Worm (Caenorhabditis elegans): ENCODE data around the gene Y54F10BM.12.
A peak's percentile ranks its signal among the peaks of the same experiment; 100 is the strongest.

The Y54F10BM.12 gene

DNA sequence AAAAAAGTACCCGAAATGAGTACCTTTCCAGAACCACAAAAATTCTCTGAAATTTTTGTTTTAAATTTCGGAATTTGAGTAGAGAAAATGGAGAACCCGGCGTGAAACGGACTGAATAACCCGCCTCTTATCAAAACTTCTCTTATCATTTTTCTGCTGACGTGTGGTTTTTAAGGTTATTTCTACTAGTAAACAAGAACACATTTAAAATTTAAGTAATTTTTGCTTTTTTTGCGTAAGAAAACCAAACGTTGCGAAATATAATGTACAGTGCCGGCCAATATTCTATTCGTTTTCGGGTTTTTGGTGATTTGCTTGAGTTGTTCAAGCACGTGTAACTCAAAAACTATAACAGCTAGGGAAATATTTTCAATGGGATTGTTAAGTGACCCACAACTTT, 18.5 kb downstream of the Y54F10BM.12 start:
- TF ChIP-seq skn-1 (tag; optimal IDR thresholded peaks at IDR 0.05) (no peak), hmg-11 (tag; optimal IDR thresholded peaks at IDR 0.05) (no peak), pha-4 (tag; optimal IDR thresholded peaks at IDR 0.05) (peak; percentile 23), elt-2 (tag; optimal IDR thresholded peaks at IDR 0.05) (peak; percentile 50), egl-5 (tag; optimal IDR thresholded peaks at IDR 0.05) (no peak), pqm-1 (tag; optimal IDR thresholded peaks at IDR 0.05) (peak; percentile 4)

DNA sequence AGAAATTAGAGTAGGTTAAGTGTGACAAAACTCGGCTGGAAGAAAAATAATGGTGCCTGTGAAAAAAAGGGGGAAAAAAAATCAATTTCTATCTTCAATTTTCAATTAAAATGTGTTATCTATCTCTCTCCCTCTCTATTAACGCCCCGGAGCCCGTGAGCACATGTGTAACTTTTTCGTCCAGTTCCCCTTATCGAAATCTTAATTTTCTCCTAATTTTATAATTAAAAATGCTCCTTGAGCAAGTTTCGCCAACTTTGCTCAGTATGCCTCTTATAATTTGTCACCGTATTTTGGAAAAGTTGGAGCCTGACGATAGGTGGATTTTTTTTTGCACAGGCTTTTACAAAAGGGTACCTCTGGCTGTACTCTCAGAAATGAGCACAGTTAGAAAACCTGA, 21.5 kb downstream of the Y54F10BM.12 start, which contains the start of the genes fbxa-1 and Y54F10BM.20:
Gene fbxa-1, minus strand, starts transcription at position 101 of the 400 bp plus-strand sequence.
Gene Y54F10BM.20, plus strand, starts transcription at position 231 of the 400 bp plus-strand sequence.
- TF ChIP-seq eor-1 (tag; optimal IDR thresholded peaks at IDR 0.05) (no peak), nhr-43 (tag; optimal IDR thresholded peaks at IDR 0.05; ENCODE audit: poor library complexity, severe bottlenecking) (no peak), nhr-76 (tag; optimal IDR thresholded peaks at IDR 0.05) (no peak), fos-1 (tag; optimal IDR thresholded peaks at IDR 0.05) (no peak), lin-15B (tag; optimal IDR thresholded peaks at IDR 0.05) (no peak), nhr-25 (tag; optimal IDR thresholded peaks at IDR 0.05) (no peak), hmg-11 (tag; optimal IDR thresholded peaks at IDR 0.05) (no peak), nhr-12 (tag; optimal IDR thresholded peaks at IDR 0.05) (no peak), pqm-1 (tag; optimal IDR thresholded peaks at IDR 0.05) (no peak), lin-39 (tag; optimal IDR thresholded peaks at IDR 0.05) (no peak), mdl-1 (tag; optimal IDR thresholded peaks at IDR 0.05) (no peak)

DNA sequence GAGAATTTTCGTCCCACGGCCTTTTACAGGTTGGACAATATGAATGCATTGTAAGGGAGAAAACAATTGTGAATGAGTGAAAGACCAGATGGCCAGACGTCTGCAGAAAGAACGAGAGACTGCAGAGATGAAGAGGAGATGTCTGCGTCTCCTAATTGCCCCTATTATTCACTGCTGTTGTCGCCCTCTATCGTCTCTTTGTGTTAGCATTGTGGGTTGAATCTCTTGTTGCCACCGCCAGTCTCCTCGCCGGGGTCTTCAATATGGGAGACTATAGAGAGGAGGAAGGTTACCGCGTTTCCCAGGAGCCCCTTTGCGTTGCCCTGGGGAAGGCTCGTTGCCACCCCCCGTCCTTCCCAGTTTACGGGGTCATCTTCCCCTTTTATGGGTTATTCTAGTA, 24.6 kb downstream of the Y54F10BM.12 start, which contains the start of gene Y54F10BM.9:
Gene Y54F10BM.9, minus strand, starts transcription at position 61 of the 400 bp plus-strand sequence.
- peak; percentile 56 for TF ChIP-seq nfya-1 (tag; optimal IDR thresholded peaks at IDR 0.05; ENCODE audit: insufficient read depth)
- peak; percentile 63 for TF ChIP-seq hmg-11 (tag; optimal IDR thresholded peaks at IDR 0.05)
- TF ChIP-seq ceh-28 (tag; optimal IDR thresholded peaks at IDR 0.05): peak; percentile 19
- TF ChIP-seq nhr-25 (tag; optimal IDR thresholded peaks at IDR 0.05): peak; percentile 3
- TF ChIP-seq pha-4 (tag; optimal IDR thresholded peaks at IDR 0.05): peak; percentile 61
- no peak for TF ChIP-seq R02D3.7 (tag; optimal IDR thresholded peaks at IDR 0.05)
- TF ChIP-seq ZK546.5 (tag; optimal IDR thresholded peaks at IDR 0.05): no peak

DNA sequence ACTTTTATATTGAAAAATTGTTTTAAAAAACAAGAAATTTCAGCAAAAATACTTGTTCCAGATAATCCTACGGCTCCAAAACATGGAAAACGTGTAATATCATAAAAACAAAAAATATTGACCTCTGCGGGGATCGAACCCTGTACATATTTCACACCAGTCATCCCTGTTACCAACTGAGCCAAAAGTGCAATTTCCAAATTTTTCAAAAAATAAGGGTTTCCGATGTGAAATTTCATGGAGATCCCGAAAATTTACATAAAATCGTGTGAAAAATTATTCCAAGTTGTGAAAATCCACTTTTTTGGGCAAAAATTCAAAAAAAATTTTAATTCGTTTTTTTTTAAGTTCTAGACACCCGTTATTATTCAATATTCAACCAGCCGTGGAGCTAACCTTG, 25.3 kb downstream of the Y54F10BM.12 start:
- TF ChIP-seq lin-39 (tag; optimal IDR thresholded peaks at IDR 0.05) (no peak), skn-1 (tag; optimal IDR thresholded peaks at IDR 0.05) (no peak), ceh-28 (tag; optimal IDR thresholded peaks at IDR 0.05) (no peak), pha-4 (tag; optimal IDR thresholded peaks at IDR 0.05) (no peak), nhr-43 (tag; optimal IDR thresholded peaks at IDR 0.05; ENCODE audit: poor library complexity, severe bottlenecking) (no peak), nhr-25 (tag; optimal IDR thresholded peaks at IDR 0.05) (no peak), R02D3.7 (tag; optimal IDR thresholded peaks at IDR 0.05) (no peak), snpc-4 (tag; optimal IDR thresholded peaks at IDR 0.05) (no peak), sea-2 (GFP tag; optimal IDR thresholded peaks at IDR 0.05) (no peak), tbx-2 (tag; optimal IDR thresholded peaks at IDR 0.05) (no peak), nfya-1 (tag; optimal IDR thresholded peaks at IDR 0.05; ENCODE audit: insufficient read depth) (no peak), ceh-82 (tag; optimal IDR thresholded peaks at IDR 0.05) (no peak), eor-1 (tag; optimal IDR thresholded peaks at IDR 0.05) (no peak), nhr-77 (tag; optimal IDR thresholded peaks at IDR 0.05) (no peak), elt-1 (tag; optimal IDR thresholded peaks at IDR 0.05) (no peak), unc-62 (GFP tag; optimal IDR thresholded peaks at IDR 0.05) (no peak), nhr-76 (tag; optimal IDR thresholded peaks at IDR 0.05) (no peak)

DNA sequence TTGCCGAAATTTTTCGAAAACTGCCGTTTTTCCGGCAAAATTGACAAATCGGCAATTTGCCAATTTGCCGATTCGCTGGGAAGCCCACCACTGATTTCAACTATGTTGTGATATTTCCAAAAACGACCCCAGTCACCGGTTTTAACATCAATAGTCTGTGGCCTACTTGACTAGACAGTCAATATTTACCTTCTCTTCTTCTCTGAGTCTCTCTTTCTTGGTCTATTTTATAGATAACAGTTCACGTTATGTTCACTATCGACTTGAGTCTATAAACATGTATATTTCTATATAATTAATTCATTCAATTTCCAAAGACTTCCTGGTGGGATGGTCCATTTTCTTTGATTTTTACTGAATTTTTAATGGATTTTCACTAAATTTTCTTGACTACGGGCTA, 34.7 kb downstream of the Y54F10BM.12 start:
- peak; percentile 99 for TF ChIP-seq pha-4 (tag; optimal IDR thresholded peaks at IDR 0.05)
- no peak for TF ChIP-seq ceh-28 (tag; optimal IDR thresholded peaks at IDR 0.05)
- TF ChIP-seq elt-2 (tag; optimal IDR thresholded peaks at IDR 0.05): peak; percentile 64
- no peak for TF ChIP-seq zag-1 (tag; optimal IDR thresholded peaks at IDR 0.05)
- no peak for TF ChIP-seq egl-27 (tag; optimal IDR thresholded peaks at IDR 0.05)
- no peak for TF ChIP-seq nhr-11 (tag; optimal IDR thresholded peaks at IDR 0.05)
- TF ChIP-seq nhr-43 (tag; optimal IDR thresholded peaks at IDR 0.05; ENCODE audit: poor library complexity, severe bottlenecking): no peak
- TF ChIP-seq pqm-1 (tag; optimal IDR thresholded peaks at IDR 0.05): peak; percentile 69

DNA sequence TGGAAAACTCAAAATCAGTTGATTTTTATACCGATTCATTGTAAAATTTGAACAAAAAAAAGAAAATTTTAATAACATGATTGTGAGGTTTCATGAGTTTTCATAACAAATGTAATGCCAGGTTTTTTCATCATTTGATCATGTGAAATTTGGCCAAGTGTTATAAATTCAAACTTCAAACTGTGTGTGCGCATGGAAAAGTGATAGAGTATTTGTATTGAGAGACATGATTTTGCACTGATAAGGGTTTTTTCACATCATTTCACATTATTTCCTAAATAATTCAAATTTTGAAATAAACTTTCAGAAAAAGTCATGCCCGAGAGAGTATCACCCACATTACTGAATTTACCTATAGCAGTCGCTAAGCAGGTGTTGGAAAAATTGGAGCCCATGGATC, 38.3 kb downstream of the Y54F10BM.12 start, which contains the start of gene fbxa-219:
Gene fbxa-219, plus strand, starts transcription at position 277 of the 400 bp plus-strand sequence.
- no peak for TF ChIP-seq nhr-237 (tag; optimal IDR thresholded peaks at IDR 0.05)
- peak; percentile 59 for TF ChIP-seq elt-2 (tag; optimal IDR thresholded peaks at IDR 0.05)
- peak; percentile 41 for TF ChIP-seq pqm-1 (tag; optimal IDR thresholded peaks at IDR 0.05)
